Worm (Caenorhabditis elegans): ENCODE measurements around the gene fbxa-4.

ce11 chrII:2436757-2437156, 21.4 kb upstream of the fbxa-4 start:
- TF ChIP-seq nhr-28 (tag; optimal IDR thresholded peaks at IDR 0.05) (no peak), mep-1 (tag; optimal IDR thresholded peaks at IDR 0.05) (no peak), hmg-1.1 (GFP tag; IDR thresholded peaks at IDR 0.05) (no peak), attf-4 (tag; optimal IDR thresholded peaks at IDR 0.05) (no peak), nhr-10 (tag; optimal IDR thresholded peaks at IDR 0.05) (no peak), F10B5.3 (tag; optimal IDR thresholded peaks at IDR 0.05) (no peak), daf-19 (GFP tag; conservative IDR thresholded peaks at IDR 0.05) (no peak)
